Fruit fly (Drosophila melanogaster): Measurements from ENCODE around the gene Mst87F.

Gene Mst87F

DNA sequence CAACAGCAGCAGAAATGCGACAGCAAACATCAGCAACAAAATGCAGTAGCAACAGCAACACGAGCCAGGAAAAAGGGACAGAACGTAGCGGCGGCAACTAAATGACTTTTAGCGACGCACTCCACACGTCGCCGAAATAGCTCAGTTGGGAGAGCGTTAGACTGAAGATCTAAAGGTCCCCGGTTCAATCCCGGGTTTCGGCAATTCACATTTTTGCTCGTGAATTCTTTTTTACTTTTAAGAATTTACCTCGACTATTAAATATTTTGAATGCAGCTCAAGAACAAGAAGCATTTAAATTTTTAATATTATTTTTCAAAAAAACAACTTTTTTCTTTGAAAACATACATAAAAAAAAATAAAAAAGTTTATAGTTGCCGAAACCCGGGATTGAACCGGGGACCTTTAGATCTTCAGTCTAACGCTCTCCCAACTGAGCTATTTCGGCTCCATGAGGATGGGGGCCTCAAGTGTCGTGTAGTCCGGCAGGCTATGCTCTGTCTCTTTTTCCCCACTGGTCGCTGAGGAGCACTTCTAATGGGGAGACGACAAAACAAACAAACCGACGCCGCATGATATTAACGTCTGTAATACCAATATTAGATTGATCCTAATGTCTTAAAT, 29.9 kb downstream of the Mst87F start (continued):
- TF ChIP-seq CG17361 (GFP tag; IDR thresholded peaks at IDR 0.05), result no peak
- no peak for TF ChIP-seq dimm (GFP tag; IDR thresholded peaks at IDR 0.05)
- peak; percentile 65 for TF ChIP-seq vnd (GFP tag; IDR thresholded peaks at IDR 0.05; ENCODE audit: partially characterized antibody)
- TF ChIP-seq cwo (GFP tag; optimal IDR thresholded peaks at IDR 0.05), result no peak
- TF ChIP-seq da (GFP tag; optimal IDR thresholded peaks at IDR 0.05), result no peak
- TF ChIP-seq shn (GFP tag; optimal IDR thresholded peaks at IDR 0.05), result no peak
- TF ChIP-seq CG32772 (GFP tag; IDR thresholded peaks at IDR 0.05), result no peak
- no peak for TF ChIP-seq cad (GFP tag; optimal IDR thresholded peaks at IDR 0.05)
- no peak for TF ChIP-seq corto (GFP tag; optimal IDR thresholded peaks at IDR 0.05)
- TF ChIP-seq Bgb (GFP tag; IDR thresholded peaks at IDR 0.05; ENCODE audit: partially characterized antibody), result peak; percentile 67
- peak; percentile 74; the same call in 2 of the 3 replicates for TF ChIP-seq Opbp (GFP tag; IDR thresholded peaks at IDR 0.05; ENCODE audit: partially characterized antibody)
- no peak for TF ChIP-seq bigmax (GFP tag; optimal IDR thresholded peaks at IDR 0.05)
- no peak for TF ChIP-seq CG33557 (GFP tag; optimal IDR thresholded peaks at IDR 0.05)
- TF ChIP-seq CG11093 (GFP tag; IDR thresholded peaks at IDR 0.05), result no peak
- TF ChIP-seq ken (GFP tag; IDR thresholded peaks at IDR 0.05), result no peak
- TF ChIP-seq ara (GFP tag; IDR thresholded peaks at IDR 0.05), result no peak
- no peak for TF ChIP-seq Gsc (GFP tag; IDR thresholded peaks at IDR 0.05)
- TF ChIP-seq esg (GFP tag; conservative IDR thresholded peaks at IDR 0.05), result no peak
- no peak for TF ChIP-seq Trl (optimal IDR thresholded peaks at IDR 0.05)
- TF ChIP-seq Trl (GFP tag; optimal IDR thresholded peaks at IDR 0.05), result no peak
- TF ChIP-seq CG7357 (GFP tag; IDR thresholded peaks at IDR 0.05), result no peak
- no peak for TF ChIP-seq CG11723 (GFP tag; optimal IDR thresholded peaks at IDR 0.05)
- no peak for TF ChIP-seq CG6175 (GFP tag; IDR thresholded peaks at IDR 0.05)
- no peak for TF ChIP-seq crol (GFP tag; IDR thresholded peaks at IDR 0.05)
- no peak for TF ChIP-seq CG9215 (GFP tag; IDR thresholded peaks at IDR 0.05)
- TF ChIP-seq Camta (GFP tag; optimal IDR thresholded peaks at IDR 0.05), result no peak
- no peak for TF ChIP-seq Hey (tag; optimal IDR thresholded peaks at IDR 0.05)
- TF ChIP-seq Six4 (GFP tag; optimal IDR thresholded peaks at IDR 0.05), result no peak
- TF ChIP-seq pita (GFP tag; optimal IDR thresholded peaks at IDR 0.05), result no peak
- no peak for TF ChIP-seq btn (GFP tag; optimal IDR thresholded peaks at IDR 0.05)
- no peak for TF ChIP-seq CG18262 (tag; optimal IDR thresholded peaks at IDR 0.05)
- no peak for TF ChIP-seq CG3163 (GFP tag; optimal IDR thresholded peaks at IDR 0.05)
- no peak for TF ChIP-seq Oaz (GFP tag; IDR thresholded peaks at IDR 0.05)
- no peak for TF ChIP-seq pfk (GFP tag; optimal IDR thresholded peaks at IDR 0.05)
- TF ChIP-seq Neu2 (GFP tag; optimal IDR thresholded peaks at IDR 0.05; ENCODE audit: borderline replicate concordance), result no peak
- no peak for TF ChIP-seq Stat92E (GFP tag; optimal IDR thresholded peaks at IDR 0.05)
- TF ChIP-seq Taf1 (GFP tag; IDR thresholded peaks at IDR 0.05), result no peak
- no peak for TF ChIP-seq schlank (tag; optimal IDR thresholded peaks at IDR 0.05)
- TF ChIP-seq Blimp-1 (GFP tag; optimal IDR thresholded peaks at IDR 0.05), result no peak
- no peak for TF ChIP-seq rib (GFP tag; IDR thresholded peaks at IDR 0.05)
- TF ChIP-seq gro (GFP tag; optimal IDR thresholded peaks at IDR 0.05), result no peak
- TF ChIP-seq Lim3 (GFP tag; IDR thresholded peaks at IDR 0.05), result no peak
- peak; percentile 97 for TF ChIP-seq Bdp1 (GFP tag; optimal IDR thresholded peaks at IDR 0.05)
- TF ChIP-seq bcd (GFP tag; optimal IDR thresholded peaks at IDR 0.05), result no peak
- no peak for TF ChIP-seq CG18619 (GFP tag; optimal IDR thresholded peaks at IDR 0.05)
- no peak for TF ChIP-seq trem (tag; optimal IDR thresholded peaks at IDR 0.05)
- TF ChIP-seq CG10654 (GFP tag; optimal IDR thresholded peaks at IDR 0.05), result no peak
- no peak for TF ChIP-seq Side (GFP tag; optimal IDR thresholded peaks at IDR 0.05)
- no peak for TF ChIP-seq CG12071 (GFP tag; optimal IDR thresholded peaks at IDR 0.05)
- peak; percentile 56; the same call in 2 of the 4 replicates for TF ChIP-seq Dll (GFP tag; IDR thresholded peaks at IDR 0.05; ENCODE audit: partially characterized antibody)
- TF ChIP-seq nau (GFP tag; optimal IDR thresholded peaks at IDR 0.05), result no peak
- no peak for TF ChIP-seq CG3847 (GFP tag; IDR thresholded peaks at IDR 0.05)
